Worm (Caenorhabditis elegans): ENCODE measurements around the gene phat-8.

Gene phat-8

DNA sequence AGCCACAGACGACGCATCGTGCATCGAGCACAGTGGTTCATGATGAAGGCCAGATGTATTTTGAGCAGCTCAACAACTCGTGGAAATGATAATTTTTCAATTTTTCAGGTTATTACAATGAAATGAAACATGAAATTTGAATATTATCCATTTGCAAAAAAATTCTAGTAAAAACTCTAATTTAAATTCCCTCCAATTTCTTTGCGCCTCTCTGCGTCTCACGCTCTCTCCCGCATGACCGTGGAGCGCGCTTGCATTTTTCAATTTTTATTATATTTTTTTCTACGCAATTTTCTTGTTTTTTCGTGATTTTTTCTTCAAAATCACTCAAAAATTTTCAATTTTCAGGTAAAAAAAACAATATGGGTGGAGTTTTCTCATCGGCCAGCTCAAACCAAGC lies 12.2 kb upstream of the phat-8 start, which contains the start of gene tag-281 (continued):
- TF ChIP-seq elt-3 (tag; optimal IDR thresholded peaks at IDR 0.05) (peak in 2 of 6 experiments; percentile 74 to 86), unc-130 (tag; optimal IDR thresholded peaks at IDR 0.05) (peak; percentile 70), xbp-1 (tag; optimal IDR thresholded peaks at IDR 0.05) (peak; percentile 87), zag-1 (tag; optimal IDR thresholded peaks at IDR 0.05) (no peak), unc-98 (GFP tag; IDR thresholded peaks at IDR 0.05) (peak; percentile 36; the same call in 1 of the 2 replicates), nhr-11 (tag; optimal IDR thresholded peaks at IDR 0.05) (peak; percentile 71), grh-1 (GFP tag; IDR thresholded peaks at IDR 0.05) (peak; percentile 86), efl-1 (optimal IDR thresholded peaks at IDR 0.05) (peak; percentile 97 to 99), efl-1 (GFP tag; optimal IDR thresholded peaks at IDR 0.05 in 1 of 2) (peak; percentile 98 to 100), nhr-76 (tag; optimal IDR thresholded peaks at IDR 0.05) (no peak), fkh-4 (tag; optimal IDR thresholded peaks at IDR 0.05; ENCODE audit: borderline replicate concordance) (no peak), nhr-20 (tag; optimal IDR thresholded peaks at IDR 0.05) (peak; percentile 89), irx-1 (tag; optimal IDR thresholded peaks at IDR 0.05) (peak; percentile 75), blmp-1 (tag; optimal IDR thresholded peaks at IDR 0.05) (peak; percentile 65), nhr-47 (tag; optimal IDR thresholded peaks at IDR 0.05) (peak; percentile 93), ztf-11 (tag; optimal IDR thresholded peaks at IDR 0.05) (peak in 1 of 2 experiments; percentile 28), nhr-85 (tag) (peak; percentile 93), pax-3 (tag; optimal IDR thresholded peaks at IDR 0.05) (peak; percentile 76), rnt-1 (tag; optimal IDR thresholded peaks at IDR 0.05) (peak; percentile 91), mdl-1 (tag; optimal IDR thresholded peaks at IDR 0.05) (peak in 1 of 2 experiments; percentile 69), lin-15B (tag; optimal IDR thresholded peaks at IDR 0.05) (peak; percentile 88), aly-2 (tag; optimal IDR thresholded peaks at IDR 0.05) (peak; percentile 56), nhr-71 (tag; optimal IDR thresholded peaks at IDR 0.05) (peak; percentile 94), ztf-4 (tag; optimal IDR thresholded peaks at IDR 0.05) (peak; percentile 16), C04F5.9 (tag; optimal IDR thresholded peaks at IDR 0.05) (peak; percentile 67), nhr-19 (GFP tag; conservative IDR thresholded peaks at IDR 0.05) (peak; percentile 89), dsc-1 (tag; optimal IDR thresholded peaks at IDR 0.05) (peak; percentile 84), snu-23 (GFP tag; optimal IDR thresholded peaks at IDR 0.05) (peak; percentile 91), F16B12.6 (tag; optimal IDR thresholded peaks at IDR 0.05) (peak; percentile 72), ceh-82 (tag; optimal IDR thresholded peaks at IDR 0.05) (peak; percentile 80 to 93 (median 89)), swsn-7 (tag; optimal IDR thresholded peaks at IDR 0.05) (peak; percentile 87), aha-1 (tag; optimal IDR thresholded peaks at IDR 0.05) (peak; percentile 74), mep-1 (tag; optimal IDR thresholded peaks at IDR 0.05) (peak; percentile 91)

DNA sequence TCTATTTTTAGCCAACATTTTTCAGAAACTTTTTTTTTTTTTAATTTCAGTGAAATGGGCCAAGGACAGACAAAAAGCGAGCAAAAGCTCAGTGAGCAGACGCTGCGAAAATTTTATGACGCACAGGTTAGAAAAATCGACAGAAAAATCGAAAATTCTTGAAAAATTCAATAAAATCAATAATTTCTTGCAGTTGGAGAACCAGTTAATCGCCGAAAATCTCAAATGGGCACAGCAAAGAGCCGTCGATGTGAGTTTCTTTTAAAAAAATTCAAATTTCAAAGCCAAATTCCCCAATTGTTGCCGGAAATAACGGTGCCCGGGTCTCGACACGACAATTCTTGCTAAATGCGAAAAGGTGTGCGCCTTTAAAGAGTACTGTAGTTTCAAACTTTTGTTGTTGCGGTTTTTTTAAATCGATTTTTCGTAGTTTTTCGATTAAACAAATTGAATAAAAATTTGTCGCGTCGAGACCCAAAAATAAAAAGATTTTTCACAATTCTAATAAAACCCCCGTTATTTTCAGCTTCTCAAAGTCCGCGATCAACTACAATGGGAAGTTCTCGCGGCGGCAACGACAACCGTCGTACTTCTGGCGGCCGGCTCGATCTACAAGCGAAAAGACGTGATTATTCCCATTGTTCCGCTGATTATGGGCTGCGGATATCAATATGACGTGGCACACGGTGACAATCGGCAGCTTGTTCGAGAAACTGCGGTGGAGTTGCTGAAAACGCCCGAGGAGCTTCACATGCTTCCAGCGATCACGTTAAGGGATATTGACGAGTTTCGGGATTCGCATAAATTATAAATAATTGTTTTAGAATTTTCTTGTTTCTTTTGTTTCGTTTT lies 10.8 kb upstream of the phat-8 start, which contains the start of gene tag-280:
TSS of gene tag-280 (plus strand) at position 51 of the 852 bp plus-strand sequence.
- TF ChIP-seq efl-1 (optimal IDR thresholded peaks at IDR 0.05), result no peak
- peak in 1 of 2 experiments; percentile 59 for TF ChIP-seq efl-1 (GFP tag; optimal IDR thresholded peaks at IDR 0.05 in 1 of 2)
- no peak for TF ChIP-seq nhr-71 (tag; optimal IDR thresholded peaks at IDR 0.05)

DNA sequence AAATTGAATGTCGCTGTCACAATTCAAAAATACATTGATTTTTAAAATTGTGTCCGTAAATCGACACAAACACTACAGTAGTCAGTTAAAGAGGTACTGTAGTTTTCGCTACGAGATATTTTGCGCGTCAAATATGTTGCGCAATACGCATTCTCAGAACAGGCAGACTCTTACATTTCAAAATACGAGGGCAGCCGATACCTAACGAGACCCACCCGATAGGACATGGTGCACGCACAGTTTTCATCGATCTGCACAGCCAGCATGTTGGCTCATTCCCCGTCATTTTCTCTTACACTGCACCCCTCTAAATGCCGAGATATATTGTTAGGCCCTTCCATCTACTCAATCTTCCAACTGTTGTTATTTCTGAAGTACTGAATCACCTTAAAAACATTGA lies 9.4 kb upstream of the phat-8 start, which contains the start of gene F15A4.2:
TSS of gene F15A4.2 (plus strand) at position 301 of the 400 bp plus-strand sequence.
- TF ChIP-seq unc-130 (tag; optimal IDR thresholded peaks at IDR 0.05), result no peak
- no peak for TF ChIP-seq isw-1 (GFP tag; IDR thresholded peaks at IDR 0.05)
- TF ChIP-seq egl-13 (tag; optimal IDR thresholded peaks at IDR 0.05), result no peak
- TF ChIP-seq unc-98 (GFP tag; IDR thresholded peaks at IDR 0.05), result no peak
- TF ChIP-seq ztf-11 (tag; optimal IDR thresholded peaks at IDR 0.05), result no peak
- no peak for TF ChIP-seq xbp-1 (tag; optimal IDR thresholded peaks at IDR 0.05)
- TF ChIP-seq vab-15 (tag; optimal IDR thresholded peaks at IDR 0.05), result no peak
- TF ChIP-seq C04F5.9 (tag; optimal IDR thresholded peaks at IDR 0.05), result no peak
- no peak for TF ChIP-seq hlh-17 (GFP tag; optimal IDR thresholded peaks at IDR 0.05; ENCODE audit: borderline replicate concordance)
- no peak for TF ChIP-seq ceh-8 (GFP tag; optimal IDR thresholded peaks at IDR 0.05)
- no peak for TF ChIP-seq alr-1 (tag; optimal IDR thresholded peaks at IDR 0.05; ENCODE audit: borderline replicate concordance)
- no peak for TF ChIP-seq snpc-4 (tag; optimal IDR thresholded peaks at IDR 0.05)
